Worm (Caenorhabditis elegans) whole organism, L1 larva: Measurements from ENCODE around the gene T24C4.3.

ENCODE experiments used
- blmp-1 ChIP-seq: fragments of 150-350 bp; optimal IDR thresholded peaks from 2 replicates; lab custom pipeline; 2014; ENCODE audit warnings: missing biosample characterization, missing genetic modification characterization
- ceh-8 ChIP-seq: fragments of 200-800 bp; sonication (Bioruptor generic); optimal IDR thresholded peaks from 2 replicates; lab custom pipeline; 2018; ENCODE audit warnings: mild to moderate bottlenecking, missing genetic modification characterization, moderate library complexity, missing compliant biosample characterization
- ceh-82 ChIP-seq, 3 experiments: fragments of 150-350 bp in 1 of 3; sonication (generic microtip) in 2 of 3; optimal IDR thresholded peaks; 2 replicates each; lab custom pipeline; 2014 to 2017; ENCODE audit warnings: missing biosample characterization in 3 of 3, missing genetic modification characterization in 3 of 3
- dsc-1 ChIP-seq: sonication (generic microtip); optimal IDR thresholded peaks from 2 replicates; lab custom pipeline; 2016; ENCODE audit warnings: mild to moderate bottlenecking, missing genetic modification characterization, missing compliant biosample characterization
- efl-1 ChIP-seq, 4 experiments: fragments of 150-350 bp; optimal IDR thresholded peaks in 3 of 4; peaks in 1 of 4; 1 replicate in 1 of 4; 2 replicates in 3 of 4; lab custom pipeline; 2014; ENCODE audit warnings: missing biosample characterization in 2 of 4, missing genetic modification characterization in 2 of 4, missing genetic modification reagents in 2 of 4
- efl-3 ChIP-seq: fragments of 200-800 bp; sonication (Bioruptor generic); optimal IDR thresholded peaks from 2 replicates; lab custom pipeline; 2018; ENCODE audit warnings: mild to moderate bottlenecking, missing genetic modification characterization, missing compliant biosample characterization
- egl-27 ChIP-seq, 2 experiments: fragments of 150-350 bp in 1 of 2; sonication (generic microtip); optimal IDR thresholded peaks; 3 replicates each; lab custom pipeline; 2017 to 2018; ENCODE audit warnings: missing biosample characterization in 2 of 2, missing genetic modification characterization in 2 of 2, missing genetic modification reagents in 2 of 2
- elt-3 ChIP-seq, 6 experiments: fragments of 150-350 bp in 1 of 6; sonication (generic microtip); optimal IDR thresholded peaks; 2 replicates each; lab custom pipeline; 2017 to 2018; ENCODE audit warnings: missing biosample characterization in 6 of 6, missing genetic modification characterization in 6 of 6, inconsistent platforms in 1 of 6
- fkh-8 ChIP-seq: sonication (generic microtip); optimal IDR thresholded peaks from 2 replicates; lab custom pipeline; 2016; ENCODE audit warnings: mild to moderate bottlenecking, missing genetic modification characterization, missing compliant biosample characterization
- grh-1 ChIP-seq: fragments of 200-800 bp; sonication (Bioruptor generic); IDR thresholded peaks from 2 replicates; pipeline ENCODE4 v1.3.6; 2022; ENCODE audit warnings: missing genetic modification reagents, missing genetic modification characterization, missing compliant biosample characterization
- hlh-17 ChIP-seq: fragments of 200-800 bp; sonication (Bioruptor generic); optimal IDR thresholded peaks from 2 replicates; lab custom pipeline; 2018; ENCODE audit warnings: missing genetic modification characterization, mild to moderate bottlenecking, missing compliant biosample characterization, moderate library complexity, borderline replicate concordance
- hlh-4 ChIP-seq: sonication (generic microtip); optimal IDR thresholded peaks from 2 replicates; lab custom pipeline; 2016; ENCODE audit warnings: mild to moderate bottlenecking, missing genetic modification characterization, missing compliant biosample characterization
- irx-1 ChIP-seq: sonication (generic microtip); optimal IDR thresholded peaks from 2 replicates; lab custom pipeline; 2016; ENCODE audit warnings: missing genetic modification characterization, missing compliant biosample characterization
- isw-1 ChIP-seq: fragments of 200-800 bp; sonication (Bioruptor generic); IDR thresholded peaks from 2 replicates; pipeline ENCODE4 v1.3.6; 2022; ENCODE audit warnings: missing genetic modification characterization, missing compliant biosample characterization
- lin-15B ChIP-seq: fragments of 150-350 bp; sonication (generic microtip); optimal IDR thresholded peaks from 3 replicates; lab custom pipeline; 2014; ENCODE audit warnings: missing biosample characterization, missing genetic modification characterization
- lir-3 ChIP-seq: sonication (generic microtip); optimal IDR thresholded peaks from 2 replicates; lab custom pipeline; 2016; ENCODE audit warnings: mild to moderate bottlenecking, missing genetic modification characterization, moderate library complexity, missing compliant biosample characterization; ENCODE audit not compliant: poor library complexity
- mab-9 ChIP-seq: fragments of 200-800 bp; sonication (Bioruptor generic); IDR thresholded peaks from 2 replicates; pipeline ENCODE4 v1.3.6; 2022; ENCODE audit warnings: missing genetic modification reagents, missing genetic modification characterization, missing compliant biosample characterization
- mep-1 ChIP-seq: fragments of 150-350 bp; optimal IDR thresholded peaks from 2 replicates; lab custom pipeline; 2014; ENCODE audit warnings: missing biosample characterization, missing genetic modification characterization
- nhr-19 ChIP-seq: fragments of 200-800 bp; sonication (Bioruptor generic); conservative IDR thresholded peaks from 2 replicates; pipeline ENCODE4 v1.3.6; 2022; ENCODE audit warnings: missing genetic modification characterization, missing compliant biosample characterization
- nhr-20 ChIP-seq: sonication (generic microtip); optimal IDR thresholded peaks from 2 replicates; lab custom pipeline; 2016; ENCODE audit warnings: mild to moderate bottlenecking, missing genetic modification characterization, missing compliant biosample characterization
- nhr-237 ChIP-seq: fragments of 150-350 bp; optimal IDR thresholded peaks from 2 replicates; lab custom pipeline; 2014; ENCODE audit warnings: missing biosample characterization, missing genetic modification characterization
- nhr-77 ChIP-seq: fragments of 150-350 bp; optimal IDR thresholded peaks from 2 replicates; lab custom pipeline; 2014; ENCODE audit warnings: missing biosample characterization, missing genetic modification characterization
- nhr-85 ChIP-seq: sonication (generic microtip); peaks from one replicate; lab custom pipeline; 2016; ENCODE audit warnings: missing genetic modification characterization, inconsistent platforms, missing compliant biosample characterization
- rnt-1 ChIP-seq: sonication (generic microtip); optimal IDR thresholded peaks from 2 replicates; lab custom pipeline; 2016; ENCODE audit warnings: mild to moderate bottlenecking, missing genetic modification characterization, moderate library complexity, missing compliant biosample characterization
- sox-4 ChIP-seq: sonication (generic microtip); optimal IDR thresholded peaks from 2 replicates; lab custom pipeline; 2016; ENCODE audit warnings: missing genetic modification characterization, missing compliant biosample characterization
- tbx-2 ChIP-seq: sonication (generic microtip); optimal IDR thresholded peaks from 2 replicates; lab custom pipeline; 2016; ENCODE audit warnings: missing genetic modification characterization, missing compliant biosample characterization
- unc-30 ChIP-seq: sonication (generic microtip); optimal IDR thresholded peaks from 2 replicates; lab custom pipeline; 2017; ENCODE audit warnings: missing biosample characterization, missing genetic modification characterization
- unc-62 ChIP-seq: fragments of 150-350 bp; optimal IDR thresholded peaks from 2 replicates; lab custom pipeline; 2014; ENCODE audit warnings: missing biosample characterization, missing genetic modification reagents, missing genetic modification characterization
- zag-1 ChIP-seq: fragments of 150-350 bp; optimal IDR thresholded peaks from 2 replicates; lab custom pipeline; 2014; ENCODE audit warnings: missing biosample characterization, missing genetic modification characterization
- zip-4 ChIP-seq: fragments of 200-800 bp; sonication (Bioruptor generic); optimal IDR thresholded peaks from 2 replicates; lab custom pipeline; 2018; ENCODE audit warnings: mild to moderate bottlenecking, missing genetic modification characterization, moderate library complexity, missing compliant biosample characterization
- ztf-11 ChIP-seq, 2 experiments: sonication (generic microtip); optimal IDR thresholded peaks; 2 replicates each; lab custom pipeline; 2016 to 2017; ENCODE audit warnings: missing genetic modification characterization in 2 of 2, missing biosample characterization in 1 of 2, missing compliant biosample characterization in 1 of 2

The T24C4.3 gene

ce11 chrIII:887874-888299 lies 15.6 kb upstream of the T24C4.3 start (continued):
- TF ChIP-seq nhr-20 (tag; lab: Kevin White, UChicago) (peak; percentile 73), nhr-19 (GFP tag; lab: Robert Waterston, UW) (peak; percentile 57), hlh-17 (GFP tag; lab: Kevin White, UChicago) (no peak), sox-4 (tag; lab: Kevin White, UChicago) (peak; percentile 49), zip-4 (GFP tag; lab: Kevin White, UChicago) (no peak), egl-27 (tag; optimal IDR thresholded peaks at IDR 0.05; lab: Kevin White, UChicago) (no peak), lin-15B (tag; lab: Kevin White, UChicago) (peak; percentile 26), isw-1 (peak; percentile 58), ceh-8 (GFP tag; lab: Kevin White, UChicago) (no peak), grh-1 (no peak)

- TF ChIP-seq dsc-1 (no peak), ztf-11 (tag; optimal IDR thresholded peaks at IDR 0.05; lab: Kevin White, UChicago) (no peak), zag-1 (tag; lab: Kevin White, UChicago) (no peak), hlh-17 (GFP tag; lab: Kevin White, UChicago) (no peak), isw-1 (no peak), mep-1 (tag; lab: Kevin White, UChicago) (no peak), irx-1 (tag; lab: Kevin White, UChicago) (no peak), unc-30 (tag; lab: Kevin White, UChicago) (no peak), tbx-2 (no peak), nhr-85 (tag; lab: Kevin White, UChicago) (peak; percentile 8), efl-3 (no peak), nhr-237 (tag; lab: Kevin White, UChicago) (no peak), blmp-1 (tag; lab: Kevin White, UChicago) (peak; percentile 98), ceh-82 (tag; optimal IDR thresholded peaks at IDR 0.05; lab: Kevin White, UChicago) (no peak), fkh-8 (tag; lab: Kevin White, UChicago) (no peak), elt-3 (tag; optimal IDR thresholded peaks at IDR 0.05; lab: Kevin White, UChicago) (peak in 1 of 6 experiments; percentile 5), efl-1 (optimal IDR thresholded peaks at IDR 0.05; lab: Kevin White, UChicago) (no peak), efl-1 (GFP tag; optimal IDR thresholded peaks at IDR 0.05 in 1 of 2; lab: Kevin White, UChicago) (no peak), nhr-77 (tag; lab: Kevin White, UChicago) (no peak), mab-9 (GFP tag; lab: Robert Waterston, UW) (no peak)
Measured at ce11 chrIII:886726-887125, 14.5 kb upstream of the T24C4.3 start, which contains the start of gene zer-1. zer-1 (minus strand) TSS chrIII:886793.

ce11 chrIII:883595-883994 lies 11.3 kb upstream of the T24C4.3 start:
- TF ChIP-seq unc-62 (GFP tag; lab: Kevin White, UChicago): no peak
- no peak for TF ChIP-seq efl-1 (optimal IDR thresholded peaks at IDR 0.05; lab: Kevin White, UChicago)
- peak in 1 of 2 experiments; percentile 90 for TF ChIP-seq efl-1 (GFP tag; optimal IDR thresholded peaks at IDR 0.05 in 1 of 2; lab: Kevin White, UChicago)
- TF ChIP-seq egl-27 (tag; optimal IDR thresholded peaks at IDR 0.05; lab: Kevin White, UChicago): no peak

ce11 chrIII:881460-881859 lies 9.2 kb upstream of the T24C4.3 start:
- TF ChIP-seq lir-3 (no peak), isw-1 (no peak), efl-1 (optimal IDR thresholded peaks at IDR 0.05; lab: Kevin White, UChicago) (no peak), efl-1 (GFP tag; optimal IDR thresholded peaks at IDR 0.05 in 1 of 2; lab: Kevin White, UChicago) (peak in 1 of 2 experiments; percentile 23)

ce11 chrIII:880840-881239 lies 8.6 kb upstream of the T24C4.3 start:
- TF ChIP-seq efl-1 (optimal IDR thresholded peaks at IDR 0.05; lab: Kevin White, UChicago) (no peak), efl-1 (GFP tag; optimal IDR thresholded peaks at IDR 0.05 in 1 of 2; lab: Kevin White, UChicago) (peak in 1 of 2 experiments; percentile 57), rnt-1 (tag; lab: Kevin White, UChicago) (no peak), hlh-4 (tag; lab: Kevin White, UChicago) (no peak)
